Worm (Caenorhabditis elegans) whole organism, L1 larva: ENCODE data around the gene nlp-22.

ENCODE experiments used
- C04F5.9 ChIP-seq: sonication (generic microtip); optimal IDR thresholded peaks from 2 replicates; lab custom pipeline; 2016; ENCODE audit warnings: missing genetic modification characterization, missing compliant biosample characterization
- F16B12.6 ChIP-seq: fragments of 150-350 bp; optimal IDR thresholded peaks from 2 replicates; lab custom pipeline; 2014; ENCODE audit warnings: missing biosample characterization, missing genetic modification characterization
- aha-1 ChIP-seq: fragments of 150-350 bp; optimal IDR thresholded peaks from 2 replicates; lab custom pipeline; 2014; ENCODE audit warnings: missing biosample characterization, missing genetic modification characterization
- alr-1 ChIP-seq: fragments of 200-800 bp; sonication (Bioruptor generic); optimal IDR thresholded peaks from 2 replicates; lab custom pipeline; 2018; ENCODE audit warnings: borderline replicate concordance, mild to moderate bottlenecking, missing genetic modification characterization, missing compliant biosample characterization
- aly-2 ChIP-seq: fragments of 150-350 bp; optimal IDR thresholded peaks from 2 replicates; lab custom pipeline; 2014; ENCODE audit warnings: missing biosample characterization, missing genetic modification characterization
- ama-1 ChIP-seq: fragments of 150-350 bp; optimal IDR thresholded peaks from 2 replicates; lab custom pipeline; 2014
- ceh-82 ChIP-seq, 3 experiments: fragments of 150-350 bp in 1 of 3; sonication (generic microtip) in 2 of 3; optimal IDR thresholded peaks; 2 replicates each; lab custom pipeline; 2014 to 2017; ENCODE audit warnings: missing biosample characterization in 3 of 3, missing genetic modification characterization in 3 of 3
- ces-1 ChIP-seq: fragments of 150-350 bp; optimal IDR thresholded peaks from 2 replicates; lab custom pipeline; 2014; ENCODE audit warnings: missing biosample characterization, missing genetic modification reagents, missing genetic modification characterization
- dpl-1 ChIP-seq, 3 experiments: fragments of 150-350 bp in 2 of 3; sonication (generic microtip) in 1 of 3; optimal IDR thresholded peaks; 2 replicates each; lab custom pipeline; 2014 to 2017; ENCODE audit warnings: missing biosample characterization in 3 of 3, missing genetic modification characterization in 3 of 3, missing genetic modification reagents in 3 of 3
- dsc-1 ChIP-seq: sonication (generic microtip); optimal IDR thresholded peaks from 2 replicates; lab custom pipeline; 2016; ENCODE audit warnings: mild to moderate bottlenecking, missing genetic modification characterization, missing compliant biosample characterization
- efl-1 ChIP-seq, 4 experiments: fragments of 150-350 bp; optimal IDR thresholded peaks in 3 of 4; peaks in 1 of 4; 1 replicate in 1 of 4; 2 replicates in 3 of 4; lab custom pipeline; 2014; ENCODE audit warnings: missing biosample characterization in 2 of 4, missing genetic modification characterization in 2 of 4, missing genetic modification reagents in 2 of 4
- egl-13 ChIP-seq: sonication (generic microtip); optimal IDR thresholded peaks from 2 replicates; lab custom pipeline; 2016; ENCODE audit warnings: missing genotype, missing genetic modification reagents, missing genetic modification characterization, missing compliant biosample characterization
- elt-2 ChIP-seq: sonication (generic microtip); optimal IDR thresholded peaks from 2 replicates; lab custom pipeline; 2016; ENCODE audit warnings: missing genetic modification characterization, mild to moderate bottlenecking, inconsistent platforms, missing compliant biosample characterization, missing genetic modification reagents
- elt-3 ChIP-seq, 6 experiments: fragments of 150-350 bp in 1 of 6; sonication (generic microtip); optimal IDR thresholded peaks; 2 replicates each; lab custom pipeline; 2017 to 2018; ENCODE audit warnings: missing biosample characterization in 6 of 6, missing genetic modification characterization in 6 of 6, inconsistent platforms in 1 of 6
- fkh-4 ChIP-seq: sonication (generic microtip); optimal IDR thresholded peaks from 2 replicates; lab custom pipeline; 2016; ENCODE audit warnings: missing compliant biosample characterization, missing genetic modification characterization, borderline replicate concordance
- fkh-8 ChIP-seq: sonication (generic microtip); optimal IDR thresholded peaks from 2 replicates; lab custom pipeline; 2016; ENCODE audit warnings: mild to moderate bottlenecking, missing genetic modification characterization, missing compliant biosample characterization
- fos-1 ChIP-seq: fragments of 150-350 bp; optimal IDR thresholded peaks from 2 replicates; lab custom pipeline; 2014; ENCODE audit warnings: missing biosample characterization, missing genetic modification characterization
- grh-1 ChIP-seq: fragments of 200-800 bp; sonication (Bioruptor generic); IDR thresholded peaks from 2 replicates; pipeline ENCODE4 v1.3.6; 2022; ENCODE audit warnings: missing genetic modification reagents, missing genetic modification characterization, missing compliant biosample characterization
- hpl-2 ChIP-seq: fragments of 150-350 bp; optimal IDR thresholded peaks from 2 replicates; lab custom pipeline; 2014; ENCODE audit warnings: missing biosample characterization, missing genetic modification reagents, missing genetic modification characterization
- irx-1 ChIP-seq: sonication (generic microtip); optimal IDR thresholded peaks from 2 replicates; lab custom pipeline; 2016; ENCODE audit warnings: missing genetic modification characterization, missing compliant biosample characterization
- isw-1 ChIP-seq: fragments of 200-800 bp; sonication (Bioruptor generic); IDR thresholded peaks from 2 replicates; pipeline ENCODE4 v1.3.6; 2022; ENCODE audit warnings: missing genetic modification characterization, missing compliant biosample characterization
- jun-1 ChIP-seq: fragments of 150-350 bp; optimal IDR thresholded peaks from 2 replicates; lab custom pipeline; 2014; ENCODE audit warnings: missing biosample characterization, missing genetic modification reagents, missing genetic modification characterization
- lin-13 ChIP-seq: fragments of 150-350 bp; optimal IDR thresholded peaks from 2 replicates; lab custom pipeline; 2014; ENCODE audit warnings: missing biosample characterization, missing genetic modification reagents, missing genetic modification characterization
- lin-14 ChIP-seq: fragments of 200-800 bp; sonication (Bioruptor generic); optimal IDR thresholded peaks from 2 replicates; lab custom pipeline; 2018; ENCODE audit warnings: mild to moderate bottlenecking, missing genetic modification characterization, moderate library complexity, missing compliant biosample characterization
- lin-15B ChIP-seq: fragments of 150-350 bp; sonication (generic microtip); optimal IDR thresholded peaks from 3 replicates; lab custom pipeline; 2014; ENCODE audit warnings: missing biosample characterization, missing genetic modification characterization
- lsy-2 ChIP-seq, 2 experiments: fragments of 150-350 bp; optimal IDR thresholded peaks; 2 replicates each; lab custom pipeline; 2014; ENCODE audit warnings: missing biosample characterization in 2 of 2, missing genetic modification characterization in 2 of 2
- mdl-1 ChIP-seq, 2 experiments: fragments of 150-350 bp; optimal IDR thresholded peaks; 2 replicates each; lab custom pipeline; 2014 to 2017; ENCODE audit warnings: missing biosample characterization in 2 of 2, missing genetic modification characterization in 2 of 2, inconsistent platforms in 1 of 2
- mef-2 ChIP-seq: fragments of 150-350 bp; optimal IDR thresholded peaks from 2 replicates; lab custom pipeline; 2014; ENCODE audit warnings: missing biosample characterization, missing genetic modification characterization
- nhr-12 ChIP-seq: sonication (generic microtip); optimal IDR thresholded peaks from 2 replicates; lab custom pipeline; 2017; ENCODE audit warnings: missing biosample characterization, missing genetic modification characterization
- nhr-19 ChIP-seq: fragments of 200-800 bp; sonication (Bioruptor generic); conservative IDR thresholded peaks from 2 replicates; pipeline ENCODE4 v1.3.6; 2022; ENCODE audit warnings: missing genetic modification characterization, missing compliant biosample characterization
- nhr-20 ChIP-seq: sonication (generic microtip); optimal IDR thresholded peaks from 2 replicates; lab custom pipeline; 2016; ENCODE audit warnings: mild to moderate bottlenecking, missing genetic modification characterization, missing compliant biosample characterization
- nhr-28 ChIP-seq: fragments of 150-350 bp; optimal IDR thresholded peaks from 2 replicates; lab custom pipeline; 2014; ENCODE audit warnings: missing biosample characterization, missing genetic modification characterization
- nhr-71 ChIP-seq: sonication (generic microtip); optimal IDR thresholded peaks from 2 replicates; lab custom pipeline; 2016; ENCODE audit warnings: mild to moderate bottlenecking, missing genetic modification characterization, moderate library complexity, missing compliant biosample characterization
- nhr-76 ChIP-seq: sonication (generic microtip); optimal IDR thresholded peaks from 2 replicates; lab custom pipeline; 2017; ENCODE audit warnings: missing biosample characterization, missing genetic modification characterization
- nhr-77 ChIP-seq: fragments of 150-350 bp; optimal IDR thresholded peaks from 2 replicates; lab custom pipeline; 2014; ENCODE audit warnings: missing biosample characterization, missing genetic modification characterization
- nhr-84 ChIP-seq: sonication (generic microtip); optimal IDR thresholded peaks from 2 replicates; lab custom pipeline; 2017; ENCODE audit warnings: missing biosample characterization, missing genetic modification characterization
- nhr-85 ChIP-seq: sonication (generic microtip); peaks from one replicate; lab custom pipeline; 2016; ENCODE audit warnings: missing genetic modification characterization, inconsistent platforms, missing compliant biosample characterization
- nhr-90 ChIP-seq: sonication (generic microtip); optimal IDR thresholded peaks from 2 replicates; lab custom pipeline; 2016; ENCODE audit warnings: mild to moderate bottlenecking, missing genetic modification characterization, missing compliant biosample characterization; ENCODE audit not compliant: poor library complexity
- pax-3 ChIP-seq: fragments of 200-800 bp; sonication (Bioruptor generic); optimal IDR thresholded peaks from 2 replicates; lab custom pipeline; 2018; ENCODE audit warnings: mild to moderate bottlenecking, missing genetic modification characterization, moderate library complexity, missing compliant biosample characterization
- pqm-1 ChIP-seq: sonication (generic microtip); optimal IDR thresholded peaks from 3 replicates; lab custom pipeline; 2017; ENCODE audit warnings: missing biosample characterization, missing genetic modification characterization
- skn-1 ChIP-seq: fragments of 150-350 bp; optimal IDR thresholded peaks from 2 replicates; lab custom pipeline; 2014; ENCODE audit warnings: missing biosample characterization, missing genetic modification characterization
- snpc-4 ChIP-seq: fragments of 150-350 bp; optimal IDR thresholded peaks from 2 replicates; lab custom pipeline; 2014; ENCODE audit warnings: missing biosample characterization, missing genetic modification characterization
- snu-23 ChIP-seq: sonication (generic microtip); optimal IDR thresholded peaks from 2 replicates; lab custom pipeline; 2016; ENCODE audit warnings: missing genetic modification characterization, missing compliant biosample characterization
- sox-4 ChIP-seq: sonication (generic microtip); optimal IDR thresholded peaks from 2 replicates; lab custom pipeline; 2016; ENCODE audit warnings: missing genetic modification characterization, missing compliant biosample characterization
- sup-37 ChIP-seq: fragments of 200-800 bp; sonication (Bioruptor generic); optimal IDR thresholded peaks from 2 replicates; lab custom pipeline; 2018; ENCODE audit warnings: mild to moderate bottlenecking, missing genetic modification characterization, missing compliant biosample characterization
- swsn-7 ChIP-seq: sonication (generic microtip); optimal IDR thresholded peaks from 2 replicates; lab custom pipeline; 2016; ENCODE audit warnings: missing genetic modification characterization, missing compliant biosample characterization
- tlp-1 ChIP-seq: fragments of 150-350 bp; optimal IDR thresholded peaks from 2 replicates; lab custom pipeline; 2014; ENCODE audit warnings: missing biosample characterization, missing genetic modification characterization
- unc-130 ChIP-seq: fragments of 150-350 bp; optimal IDR thresholded peaks from 2 replicates; lab custom pipeline; 2017; ENCODE audit warnings: missing biosample characterization, missing genetic modification characterization, inconsistent platforms
- unc-86 ChIP-seq: sonication (generic microtip); optimal IDR thresholded peaks from 2 replicates; lab custom pipeline; 2016; ENCODE audit warnings: missing genetic modification characterization, missing compliant biosample characterization
- vab-15 ChIP-seq: sonication (generic microtip); optimal IDR thresholded peaks from 2 replicates; lab custom pipeline; 2017; ENCODE audit warnings: missing genotype, mild to moderate bottlenecking, missing genetic modification characterization, missing compliant biosample characterization
- xbp-1 ChIP-seq: sonication (generic microtip); optimal IDR thresholded peaks from 2 replicates; lab custom pipeline; 2016; ENCODE audit warnings: missing genetic modification characterization, missing compliant biosample characterization
- zag-1 ChIP-seq: fragments of 150-350 bp; optimal IDR thresholded peaks from 2 replicates; lab custom pipeline; 2014; ENCODE audit warnings: missing biosample characterization, missing genetic modification characterization

The nlp-22 gene

DNA sequence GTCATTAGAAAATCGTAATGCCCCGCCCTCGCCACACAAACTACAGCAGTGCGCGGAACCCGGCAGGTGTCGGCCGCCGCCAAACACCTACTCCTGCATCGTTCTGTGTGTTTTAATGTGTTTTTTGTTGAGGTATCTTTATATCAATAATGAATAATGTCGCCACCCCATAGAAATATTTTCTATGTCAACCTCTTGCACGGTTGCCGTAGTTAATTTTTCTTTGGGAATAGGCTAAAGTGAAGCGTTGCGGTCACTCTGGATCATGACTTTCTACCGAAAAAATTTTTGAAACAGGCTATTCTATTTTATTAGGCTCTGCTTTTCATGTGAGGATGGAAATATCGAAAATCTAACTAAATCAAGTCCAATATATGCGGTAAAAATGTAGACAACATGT, 13.0 kb downstream of the nlp-22 start (continued):
- peak; percentile 74 for TF ChIP-seq nhr-85
- TF ChIP-seq, all 84 proteins: peak for 19

DNA sequence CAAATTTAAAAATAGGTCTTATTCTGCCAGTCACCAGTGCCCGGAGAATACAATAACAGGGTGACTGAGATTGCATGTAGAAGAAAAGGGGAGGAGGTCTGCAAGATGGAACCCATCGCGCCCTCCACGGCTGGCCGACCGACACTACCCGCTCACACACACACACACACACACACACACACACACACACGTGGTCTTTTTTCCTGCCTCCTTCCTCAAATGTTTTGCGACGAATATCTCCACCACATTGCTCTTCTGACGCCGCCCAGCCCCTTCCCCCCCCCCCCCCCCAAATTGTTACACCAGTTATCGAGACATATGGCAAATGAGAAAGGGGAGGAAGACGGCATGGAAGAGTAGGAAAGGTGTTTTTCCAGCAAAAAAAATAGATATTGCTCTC, 20.1 kb downstream of the nlp-22 start:
- TF ChIP-seq unc-86 (tag; lab: Kevin White, UChicago), result no peak
- no peak for TF ChIP-seq fkh-4 (tag; lab: Kevin White, UChicago)
- TF ChIP-seq isw-1 (GFP tag; lab: Robert Waterston, UW), result no peak
- TF ChIP-seq nhr-28, result no peak
- TF ChIP-seq dsc-1 (tag; lab: Kevin White, UChicago), result peak; percentile 11
- TF ChIP-seq mdl-1 (tag; optimal IDR thresholded peaks at IDR 0.05; lab: Kevin White, UChicago), result peak in 1 of 2 experiments; percentile 67
- no peak for TF ChIP-seq mef-2 (tag; lab: Kevin White, UChicago)
- TF ChIP-seq nhr-19, result peak; percentile 57
- peak; percentile 35 for TF ChIP-seq snu-23 (GFP tag; lab: Kevin White, UChicago)
- no peak for TF ChIP-seq egl-13
- no peak for TF ChIP-seq xbp-1 (tag; lab: Kevin White, UChicago)
- no peak for TF ChIP-seq ceh-82 (tag; optimal IDR thresholded peaks at IDR 0.05; lab: Kevin White, UChicago)
- peak; percentile 54 for TF ChIP-seq skn-1 (tag; lab: Kevin White, UChicago)
- TF ChIP-seq ama-1, result no peak
- TF ChIP-seq nhr-20, result peak; percentile 23
- TF ChIP-seq ces-1 (GFP tag; lab: Kevin White, UChicago), result no peak
- no peak for TF ChIP-seq lin-13 (GFP tag; lab: Kevin White, UChicago)
- no peak for TF ChIP-seq zag-1
- no peak for TF ChIP-seq efl-1 (optimal IDR thresholded peaks at IDR 0.05; lab: Kevin White, UChicago)
- TF ChIP-seq efl-1 (GFP tag; optimal IDR thresholded peaks at IDR 0.05 in 1 of 2; lab: Kevin White, UChicago), result no peak
- TF ChIP-seq nhr-12 (tag; lab: Kevin White, UChicago), result no peak
- no peak for TF ChIP-seq pqm-1 (tag; lab: Kevin White, UChicago)
- no peak for TF ChIP-seq jun-1 (tag; lab: Kevin White, UChicago)
- no peak for TF ChIP-seq nhr-85
- no peak for TF ChIP-seq elt-3 (tag; optimal IDR thresholded peaks at IDR 0.05; lab: Kevin White, UChicago)
- no peak for TF ChIP-seq lin-15B (tag; lab: Kevin White, UChicago)
- no peak for TF ChIP-seq F16B12.6 (tag; lab: Kevin White, UChicago)
- no peak for TF ChIP-seq nhr-90
- peak; percentile 37 for TF ChIP-seq irx-1
- TF ChIP-seq swsn-7 (tag; lab: Kevin White, UChicago), result peak; percentile 6
- TF ChIP-seq unc-130 (tag; lab: Kevin White, UChicago), result peak; percentile 34
- no peak for TF ChIP-seq C04F5.9 (tag; lab: Kevin White, UChicago)
- no peak for TF ChIP-seq alr-1 (tag; lab: Kevin White, UChicago)
- TF ChIP-seq pax-3, result peak; percentile 53
- TF ChIP-seq sup-37 (GFP tag; lab: Kevin White, UChicago), result no peak
- peak; percentile 28 for TF ChIP-seq vab-15
- TF ChIP-seq lin-14, result peak; percentile 91
- TF ChIP-seq snpc-4 (tag; lab: Kevin White, UChicago), result no peak
- TF ChIP-seq fkh-8 (tag; lab: Kevin White, UChicago), result peak; percentile 82
- TF ChIP-seq hpl-2 (GFP tag; lab: Kevin White, UChicago), result no peak
- no peak for TF ChIP-seq tlp-1 (tag; lab: Kevin White, UChicago)
- no peak for TF ChIP-seq sox-4 (tag; lab: Kevin White, UChicago)
- TF ChIP-seq grh-1, result no peak
- no peak for TF ChIP-seq dpl-1 (GFP tag; optimal IDR thresholded peaks at IDR 0.05; lab: Kevin White, UChicago)
- no peak for TF ChIP-seq nhr-77
- TF ChIP-seq nhr-84 (tag; lab: Kevin White, UChicago), result no peak
- peak; percentile 44 for TF ChIP-seq nhr-71 (tag; lab: Kevin White, UChicago)
- TF ChIP-seq fos-1 (tag; lab: Kevin White, UChicago), result no peak
- TF ChIP-seq aha-1 (tag; lab: Kevin White, UChicago), result no peak
- TF ChIP-seq nhr-76 (tag; lab: Kevin White, UChicago), result no peak
- TF ChIP-seq aly-2 (tag; lab: Kevin White, UChicago), result no peak
- TF ChIP-seq elt-2 (tag; lab: Kevin White, UChicago), result no peak
- TF ChIP-seq lsy-2 (tag; optimal IDR thresholded peaks at IDR 0.05; lab: Kevin White, UChicago), result peak in 1 of 2 experiments; percentile 10
